Worm (Caenorhabditis elegans) whole organism, L4 larva: ENCODE results near the gene Y48A6C.4.

Source experiments
- D1046.2 ChIP-seq: fragments of 200-800 bp; sonication (Bioruptor generic); IDR thresholded peaks from 2 replicates; pipeline ENCODE4 v1.3.6; 2022; ENCODE audit warnings: missing genetic modification characterization, missing compliant biosample characterization
- jun-1 ChIP-seq: fragments of 150-350 bp; optimal IDR thresholded peaks from 2 replicates; lab custom pipeline; 2014; ENCODE audit warnings: missing biosample characterization, missing genetic modification reagents, missing genetic modification characterization
- lsy-2 ChIP-seq, 2 experiments: fragments of 150-350 bp in 1 of 2; sonication (generic microtip) in 1 of 2; optimal IDR thresholded peaks; 2 replicates each; lab custom pipeline; 2014 to 2017; ENCODE audit warnings: missing biosample characterization in 2 of 2, missing genetic modification characterization in 2 of 2
- nhr-11 ChIP-seq: fragments of 150-350 bp; optimal IDR thresholded peaks from 2 replicates; lab custom pipeline; 2014; ENCODE audit warnings: missing biosample characterization, missing genetic modification characterization
- spr-1 ChIP-seq: sonication (generic microtip); optimal IDR thresholded peaks from 2 replicates; lab custom pipeline; 2016; ENCODE audit warnings: mild to moderate bottlenecking, missing genetic modification characterization, missing compliant biosample characterization
- unc-130 ChIP-seq: sonication (generic microtip); optimal IDR thresholded peaks from 2 replicates; lab custom pipeline; 2016; ENCODE audit warnings: missing genetic modification reagents, missing genetic modification characterization, missing compliant biosample characterization
- unc-39 ChIP-seq: sonication (generic microtip); optimal IDR thresholded peaks from 2 replicates; lab custom pipeline; 2017; ENCODE audit warnings: missing biosample characterization, missing genetic modification characterization
- unc-62 ChIP-seq, 3 experiments: fragments of 150-350 bp in 1 of 3; sonication (generic microtip); optimal IDR thresholded peaks in 2 of 3; peaks in 1 of 3; 1 replicate in 1 of 3; 2 replicates in 2 of 3; lab custom pipeline; 2014 to 2017; ENCODE audit warnings: missing biosample characterization in 3 of 3, missing genetic modification characterization in 3 of 3, missing genetic modification reagents in 3 of 3, missing genotype in 1 of 3

- TF ChIP-seq D1046.2 (no peak), nhr-11 (tag; lab: Kevin White, UChicago) (no peak), unc-130 (no peak), lsy-2 (tag; optimal IDR thresholded peaks at IDR 0.05; lab: Kevin White, UChicago) (no peak), spr-1 (tag; lab: Kevin White, UChicago) (no peak), unc-39 (tag; lab: Kevin White, UChicago) (no peak), jun-1 (tag; lab: Kevin White, UChicago) (no peak), unc-62 (GFP tag; optimal IDR thresholded peaks at IDR 0.05 in 1 of 2; lab: Kevin White, UChicago) (no peak), unc-62 (tag; optimal IDR thresholded peaks at IDR 0.05; lab: Kevin White, UChicago) (no peak)
Measured at ce11 chrIII:11142908-11143307, 23.3 kb downstream of the Y48A6C.4 start.
